Worm (Caenorhabditis elegans): ENCODE measurements around the gene mtl-1.
A peak's percentile ranks its signal among the peaks of the same experiment; 100 is the strongest.

Gene mtl-1

DNA sequence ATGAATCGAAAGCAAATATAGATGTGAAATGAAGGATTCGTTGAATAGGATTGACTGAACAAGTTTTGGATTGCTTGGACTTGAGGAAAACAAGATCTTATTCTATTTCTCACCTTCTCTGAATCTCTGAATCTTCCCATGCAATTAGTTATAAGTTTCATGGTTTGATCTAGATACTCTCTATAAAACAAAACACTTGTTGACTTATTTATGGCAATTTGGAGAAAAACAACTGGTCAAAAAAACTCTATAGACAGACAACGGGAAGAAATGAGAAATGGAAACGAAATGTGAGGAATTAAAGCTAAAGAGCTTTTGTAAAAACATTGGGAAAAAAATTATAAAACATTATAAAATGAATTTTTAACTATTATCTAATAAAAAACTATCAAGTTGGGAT, 3.0 kb upstream of the mtl-1 start, which contains the start of gene W02F12.8:
Gene W02F12.8, minus strand, starts transcription at position 101 of the 400 bp plus-strand sequence.
- TF ChIP-seq ces-1 (GFP tag; optimal IDR thresholded peaks at IDR 0.05): no peak
- no peak for TF ChIP-seq lin-13 (tag; optimal IDR thresholded peaks at IDR 0.05)
- TF ChIP-seq lin-32 (GFP tag; optimal IDR thresholded peaks at IDR 0.05): no peak
- TF ChIP-seq lsy-2 (tag; optimal IDR thresholded peaks at IDR 0.05): no peak
- TF ChIP-seq elt-3 (tag; optimal IDR thresholded peaks at IDR 0.05): no peak
- no peak for TF ChIP-seq hlh-1 (tag; optimal IDR thresholded peaks at IDR 0.05)
- no peak for TF ChIP-seq ceh-39 (tag; optimal IDR thresholded peaks at IDR 0.05)
- no peak for TF ChIP-seq sptf-1 (tag; optimal IDR thresholded peaks at IDR 0.05)
- no peak for TF ChIP-seq ceh-83 (GFP tag; optimal IDR thresholded peaks at IDR 0.05)
- no peak for TF ChIP-seq M03D4.4 (tag; optimal IDR thresholded peaks at IDR 0.05)
- TF ChIP-seq snpc-4 (tag; optimal IDR thresholded peaks at IDR 0.05): no peak

DNA sequence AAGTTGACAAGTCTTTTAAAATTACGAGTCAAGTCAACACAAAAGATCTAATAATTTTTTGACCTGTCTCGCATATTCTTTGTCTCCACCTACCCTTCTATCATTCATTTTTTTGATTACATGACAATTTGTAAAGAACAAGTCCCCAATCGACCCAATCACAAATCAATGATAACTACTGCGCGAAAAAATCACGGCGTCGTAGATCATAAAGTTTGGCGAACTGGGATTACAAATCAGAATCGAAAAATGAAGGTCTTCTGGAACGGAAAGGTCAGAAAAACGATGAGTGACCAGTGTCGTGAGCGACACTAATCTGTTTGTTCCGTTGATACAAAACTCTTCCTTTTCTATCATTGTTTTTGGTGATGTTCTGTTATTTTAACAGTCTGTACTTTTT, 1.6 kb downstream of the mtl-1 start:
- TF ChIP-seq mab-5 (tag; optimal IDR thresholded peaks at IDR 0.05): no peak
- TF ChIP-seq M03D4.4 (tag; optimal IDR thresholded peaks at IDR 0.05): no peak
- TF ChIP-seq nhr-28 (tag; optimal IDR thresholded peaks at IDR 0.05): no peak
- no peak for TF ChIP-seq sem-2 (GFP tag; optimal IDR thresholded peaks at IDR 0.05)
- TF ChIP-seq ceh-83 (GFP tag; optimal IDR thresholded peaks at IDR 0.05): no peak
- TF ChIP-seq pha-4 (tag; optimal IDR thresholded peaks at IDR 0.05): no peak
- no peak for TF ChIP-seq unc-62 (GFP tag; optimal IDR thresholded peaks at IDR 0.05)
- no peak for TF ChIP-seq sptf-1 (tag; optimal IDR thresholded peaks at IDR 0.05)
- no peak for TF ChIP-seq flh-1 (GFP tag; optimal IDR thresholded peaks at IDR 0.05)
- no peak for TF ChIP-seq nhr-12 (tag; optimal IDR thresholded peaks at IDR 0.05)
- TF ChIP-seq lin-13 (tag; optimal IDR thresholded peaks at IDR 0.05): no peak
- TF ChIP-seq hlh-1 (tag; optimal IDR thresholded peaks at IDR 0.05): no peak
- no peak for TF ChIP-seq unc-120 (tag; optimal IDR thresholded peaks at IDR 0.05; ENCODE audit: poor library complexity, severe bottlenecking)
- TF ChIP-seq blmp-1 (tag; optimal IDR thresholded peaks at IDR 0.05): no peak
- TF ChIP-seq cnd-1 (tag; optimal IDR thresholded peaks at IDR 0.05): no peak
- TF ChIP-seq snpc-4 (tag; optimal IDR thresholded peaks at IDR 0.05): no peak
- TF ChIP-seq mep-1 (tag; optimal IDR thresholded peaks at IDR 0.05): no peak

DNA sequence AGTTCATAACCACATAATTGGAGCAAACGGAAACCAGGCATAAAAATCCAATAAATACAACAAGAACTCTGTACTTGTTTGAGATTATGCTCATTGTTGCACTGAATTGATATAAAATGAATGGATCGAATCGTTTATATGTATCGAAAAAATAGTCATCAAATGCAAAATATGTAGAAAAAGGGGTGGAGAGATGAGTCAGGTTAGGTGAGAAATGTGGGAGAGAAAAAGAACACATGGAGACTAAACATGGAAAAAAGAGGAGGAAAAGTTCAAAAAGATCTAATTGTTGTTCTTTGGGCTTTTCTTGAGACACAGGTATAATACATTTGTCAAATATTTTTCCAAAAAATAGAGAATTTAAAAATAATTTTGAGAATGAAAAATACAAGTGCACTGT, 3.3 kb downstream of the mtl-1 start, which contains the start of gene K11G9.5:
Gene K11G9.5, minus strand, starts transcription at position 101 of the 400 bp plus-strand sequence.
- no peak for TF ChIP-seq unc-39 (tag; optimal IDR thresholded peaks at IDR 0.05)
- TF ChIP-seq ceh-43 (GFP tag; optimal IDR thresholded peaks at IDR 0.05): no peak
- no peak for TF ChIP-seq cnd-1 (tag; optimal IDR thresholded peaks at IDR 0.05)
- no peak for TF ChIP-seq M03D4.4 (tag; optimal IDR thresholded peaks at IDR 0.05)
- TF ChIP-seq hlh-1 (tag; optimal IDR thresholded peaks at IDR 0.05): no peak
- TF ChIP-seq lin-13 (tag; optimal IDR thresholded peaks at IDR 0.05): no peak
- no peak for TF ChIP-seq flh-1 (GFP tag; optimal IDR thresholded peaks at IDR 0.05)
- no peak for TF ChIP-seq nhr-12 (tag; optimal IDR thresholded peaks at IDR 0.05)
- TF ChIP-seq ham-2 (GFP tag; optimal IDR thresholded peaks at IDR 0.05): no peak
- TF ChIP-seq snpc-4 (tag; optimal IDR thresholded peaks at IDR 0.05): no peak

DNA sequence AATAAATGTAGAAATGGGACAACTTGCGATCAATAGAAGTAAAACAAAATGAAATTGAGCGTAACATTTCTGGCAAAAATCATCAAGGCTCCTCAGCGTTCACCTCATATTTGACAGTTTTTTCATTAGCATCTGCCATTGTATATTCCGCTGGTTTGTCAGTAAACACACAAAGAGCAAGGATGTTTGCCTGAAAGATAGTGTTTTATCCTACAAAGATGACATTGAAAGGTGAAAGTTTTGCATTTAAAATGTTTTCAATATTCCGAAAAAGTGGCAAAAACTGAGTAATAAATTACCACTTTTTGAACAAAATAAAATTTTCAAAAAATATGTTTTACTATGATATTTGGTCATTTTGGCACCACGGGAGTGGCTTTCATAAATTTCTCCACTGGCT, 5.7 kb downstream of the mtl-1 start:
- no peak for TF ChIP-seq hlh-1 (tag; optimal IDR thresholded peaks at IDR 0.05)
- no peak for TF ChIP-seq M03D4.4 (tag; optimal IDR thresholded peaks at IDR 0.05)

DNA sequence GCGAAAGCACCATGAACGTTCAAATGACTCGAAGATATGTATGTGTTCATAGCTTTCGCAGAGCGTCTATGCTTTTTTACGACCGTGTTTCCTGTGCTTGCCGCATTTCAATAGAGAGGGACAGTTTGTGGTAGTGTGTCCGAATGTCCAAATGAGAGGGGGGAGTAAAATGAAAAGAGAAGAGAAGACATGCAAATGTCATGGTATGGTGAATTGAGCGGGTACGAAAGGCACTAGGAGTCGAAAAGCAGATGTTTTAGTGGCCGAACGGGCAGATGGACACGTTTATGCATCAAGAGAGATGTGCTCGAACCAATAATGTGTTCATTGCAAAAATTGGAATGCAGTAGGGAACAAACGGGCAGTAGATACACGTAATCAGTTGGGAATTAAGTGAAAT, 6.2 kb downstream of the mtl-1 start:
- no peak for TF ChIP-seq elt-1 (tag; optimal IDR thresholded peaks at IDR 0.05; ENCODE audit: borderline replicate concordance, insufficient read depth)
- peak; percentile 20 for TF ChIP-seq cnd-1 (tag; optimal IDR thresholded peaks at IDR 0.05)
- no peak for TF ChIP-seq drap-1 (GFP tag; optimal IDR thresholded peaks at IDR 0.05)
- TF ChIP-seq nhr-2 (tag; optimal IDR thresholded peaks at IDR 0.05): peak; percentile 59
- no peak for TF ChIP-seq hlh-1 (tag; optimal IDR thresholded peaks at IDR 0.05)
- TF ChIP-seq zip-8 (tag; optimal IDR thresholded peaks at IDR 0.05): no peak
- TF ChIP-seq bed-3 (GFP tag; optimal IDR thresholded peaks at IDR 0.05): no peak
- TF ChIP-seq lin-32 (GFP tag; optimal IDR thresholded peaks at IDR 0.05): peak; percentile 60
- no peak for TF ChIP-seq snpc-4 (tag; optimal IDR thresholded peaks at IDR 0.05)
- TF ChIP-seq flh-1 (GFP tag; optimal IDR thresholded peaks at IDR 0.05): no peak
- no peak for TF ChIP-seq nhr-12 (tag; optimal IDR thresholded peaks at IDR 0.05)
- no peak for TF ChIP-seq blmp-1 (tag; optimal IDR thresholded peaks at IDR 0.05)

DNA sequence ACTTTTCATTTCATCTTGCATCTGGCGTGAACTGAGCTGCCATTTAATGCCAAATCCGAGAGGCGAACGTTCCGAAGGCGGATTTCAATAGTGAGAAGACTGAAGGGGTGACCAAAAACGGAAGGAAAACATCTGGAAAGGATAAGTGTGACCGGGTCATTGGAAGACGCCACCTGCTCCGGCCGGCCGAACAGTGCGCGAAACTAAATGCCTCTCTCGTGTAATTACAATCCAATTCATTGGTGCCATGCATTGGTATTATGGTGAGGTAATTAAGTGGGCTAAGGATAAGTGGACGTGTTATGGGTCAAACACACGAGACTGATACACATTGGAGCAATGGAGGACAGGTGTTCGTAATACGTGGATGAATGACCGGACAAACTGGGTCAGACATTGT, 7.1 kb downstream of the mtl-1 start:
- TF ChIP-seq mep-1 (tag; optimal IDR thresholded peaks at IDR 0.05): no peak
- TF ChIP-seq nhr-237 (tag; optimal IDR thresholded peaks at IDR 0.05): no peak
- TF ChIP-seq mls-2 (tag; optimal IDR thresholded peaks at IDR 0.05): peak; percentile 80
- TF ChIP-seq lin-13 (tag; optimal IDR thresholded peaks at IDR 0.05): no peak
- TF ChIP-seq ztf-11 (tag; optimal IDR thresholded peaks at IDR 0.05): peak; percentile 28
- TF ChIP-seq blmp-1 (tag; optimal IDR thresholded peaks at IDR 0.05): no peak
- no peak for TF ChIP-seq unc-39 (tag; optimal IDR thresholded peaks at IDR 0.05)
- peak; percentile 76 for TF ChIP-seq cnd-1 (tag; optimal IDR thresholded peaks at IDR 0.05)
- TF ChIP-seq unc-62 (GFP tag; optimal IDR thresholded peaks at IDR 0.05): no peak
- TF ChIP-seq unc-120 (tag; optimal IDR thresholded peaks at IDR 0.05; ENCODE audit: poor library complexity, severe bottlenecking): no peak
- TF ChIP-seq sptf-1 (tag; optimal IDR thresholded peaks at IDR 0.05): peak; percentile 36
- TF ChIP-seq bed-3 (GFP tag; optimal IDR thresholded peaks at IDR 0.05): no peak
- no peak for TF ChIP-seq ceh-83 (GFP tag; optimal IDR thresholded peaks at IDR 0.05)
- peak; percentile 98 for TF ChIP-seq lin-32 (GFP tag; optimal IDR thresholded peaks at IDR 0.05)
- no peak for TF ChIP-seq lsy-2 (tag; optimal IDR thresholded peaks at IDR 0.05)
- TF ChIP-seq flh-1 (GFP tag; optimal IDR thresholded peaks at IDR 0.05): no peak
- TF ChIP-seq sem-2 (GFP tag; optimal IDR thresholded peaks at IDR 0.05): no peak
- TF ChIP-seq ceh-43 (GFP tag; optimal IDR thresholded peaks at IDR 0.05): peak; percentile 78
- peak; percentile 72 for TF ChIP-seq ces-1 (GFP tag; optimal IDR thresholded peaks at IDR 0.05)
- TF ChIP-seq hlh-1 (tag; optimal IDR thresholded peaks at IDR 0.05): no peak
- no peak for TF ChIP-seq nhr-12 (tag; optimal IDR thresholded peaks at IDR 0.05)
- TF ChIP-seq M03D4.4 (tag; optimal IDR thresholded peaks at IDR 0.05): no peak
- no peak for TF ChIP-seq ham-2 (GFP tag; optimal IDR thresholded peaks at IDR 0.05)
- no peak for TF ChIP-seq mab-5 (tag; optimal IDR thresholded peaks at IDR 0.05)
- peak; percentile 100 for TF ChIP-seq nhr-2 (tag; optimal IDR thresholded peaks at IDR 0.05)
- TF ChIP-seq nhr-28 (tag; optimal IDR thresholded peaks at IDR 0.05): no peak
